Worm (Caenorhabditis elegans) whole organism, L1 larva: ENCODE results near the gene Y57A10A.4.
"Not testable (repeated sequence)": the region's sequence is repeated elsewhere in the genome, so short reads cannot be mapped to it uniquely, and the experiment has no call there.

Experiments used
- C34B4.2 ChIP-seq: sonication (generic microtip); optimal IDR thresholded peaks from 2 replicates; lab custom pipeline; 2017; ENCODE audit warnings: mild to moderate bottlenecking, missing genetic modification characterization, missing compliant biosample characterization
- F16B12.6 ChIP-seq: fragments of 150-350 bp; optimal IDR thresholded peaks from 2 replicates; lab custom pipeline; 2014; ENCODE audit warnings: missing biosample characterization, missing genetic modification characterization
- Y116A8C.19 ChIP-seq: sonication (generic microtip); optimal IDR thresholded peaks from 2 replicates; lab custom pipeline; 2016; ENCODE audit warnings: missing compliant biosample characterization, missing genetic modification characterization, borderline replicate concordance
- ama-1 ChIP-seq: fragments of 150-350 bp; optimal IDR thresholded peaks from 2 replicates; lab custom pipeline; 2014
- blmp-1 ChIP-seq: fragments of 150-350 bp; optimal IDR thresholded peaks from 2 replicates; lab custom pipeline; 2014; ENCODE audit warnings: missing biosample characterization, missing genetic modification characterization
- ceh-63 ChIP-seq: fragments of 200-800 bp; sonication (Bioruptor generic); optimal IDR thresholded peaks from 2 replicates; lab custom pipeline; 2018; ENCODE audit warnings: mild to moderate bottlenecking, missing genetic modification characterization, missing compliant biosample characterization
- ceh-8 ChIP-seq: fragments of 200-800 bp; sonication (Bioruptor generic); optimal IDR thresholded peaks from 2 replicates; lab custom pipeline; 2018; ENCODE audit warnings: mild to moderate bottlenecking, missing genetic modification characterization, moderate library complexity, missing compliant biosample characterization
- ceh-82 ChIP-seq, 3 experiments: fragments of 150-350 bp in 1 of 3; sonication (generic microtip) in 2 of 3; optimal IDR thresholded peaks; 2 replicates each; lab custom pipeline; 2014 to 2017; ENCODE audit warnings: missing biosample characterization in 3 of 3, missing genetic modification characterization in 3 of 3
- ceh-88 ChIP-seq: fragments of 200-800 bp; sonication (Bioruptor generic); IDR thresholded peaks from 2 replicates; pipeline ENCODE4 v1.3.6; 2022; ENCODE audit warnings: missing genetic modification characterization, missing compliant biosample characterization
- ceh-90 ChIP-seq: sonication (generic microtip); optimal IDR thresholded peaks from 2 replicates; lab custom pipeline; 2016; ENCODE audit warnings: missing genetic modification characterization, missing compliant biosample characterization
- efl-1 ChIP-seq, 4 experiments: fragments of 150-350 bp; optimal IDR thresholded peaks in 3 of 4; peaks in 1 of 4; 1 replicate in 1 of 4; 2 replicates in 3 of 4; lab custom pipeline; 2014; ENCODE audit warnings: missing biosample characterization in 2 of 4, missing genetic modification characterization in 2 of 4, missing genetic modification reagents in 2 of 4
- efl-3 ChIP-seq: fragments of 200-800 bp; sonication (Bioruptor generic); optimal IDR thresholded peaks from 2 replicates; lab custom pipeline; 2018; ENCODE audit warnings: mild to moderate bottlenecking, missing genetic modification characterization, missing compliant biosample characterization
- elt-2 ChIP-seq: sonication (generic microtip); optimal IDR thresholded peaks from 2 replicates; lab custom pipeline; 2016; ENCODE audit warnings: missing genetic modification characterization, mild to moderate bottlenecking, inconsistent platforms, missing compliant biosample characterization, missing genetic modification reagents
- hlh-17 ChIP-seq: fragments of 200-800 bp; sonication (Bioruptor generic); optimal IDR thresholded peaks from 2 replicates; lab custom pipeline; 2018; ENCODE audit warnings: missing genetic modification characterization, mild to moderate bottlenecking, missing compliant biosample characterization, moderate library complexity, borderline replicate concordance
- hlh-4 ChIP-seq: sonication (generic microtip); optimal IDR thresholded peaks from 2 replicates; lab custom pipeline; 2016; ENCODE audit warnings: mild to moderate bottlenecking, missing genetic modification characterization, missing compliant biosample characterization
- irx-1 ChIP-seq: sonication (generic microtip); optimal IDR thresholded peaks from 2 replicates; lab custom pipeline; 2016; ENCODE audit warnings: missing genetic modification characterization, missing compliant biosample characterization
- jun-1 ChIP-seq: fragments of 150-350 bp; optimal IDR thresholded peaks from 2 replicates; lab custom pipeline; 2014; ENCODE audit warnings: missing biosample characterization, missing genetic modification reagents, missing genetic modification characterization
- lin-13 ChIP-seq: fragments of 150-350 bp; optimal IDR thresholded peaks from 2 replicates; lab custom pipeline; 2014; ENCODE audit warnings: missing biosample characterization, missing genetic modification reagents, missing genetic modification characterization
- lin-14 ChIP-seq: fragments of 200-800 bp; sonication (Bioruptor generic); optimal IDR thresholded peaks from 2 replicates; lab custom pipeline; 2018; ENCODE audit warnings: mild to moderate bottlenecking, missing genetic modification characterization, moderate library complexity, missing compliant biosample characterization
- lin-35 ChIP-seq, 2 experiments: fragments of 150-350 bp; optimal IDR thresholded peaks; 2 replicates each; lab custom pipeline; 2014; ENCODE audit warnings: missing biosample characterization in 2 of 2, missing genetic modification characterization in 2 of 2, missing genetic modification reagents in 2 of 2
- lin-39 ChIP-seq: fragments of 150-350 bp; optimal IDR thresholded peaks from 2 replicates; lab custom pipeline; 2014; ENCODE audit warnings: missing biosample characterization, missing genetic modification reagents, missing genetic modification characterization
- lsy-2 ChIP-seq, 2 experiments: fragments of 150-350 bp; optimal IDR thresholded peaks; 2 replicates each; lab custom pipeline; 2014; ENCODE audit warnings: missing biosample characterization in 2 of 2, missing genetic modification characterization in 2 of 2
- nhr-20 ChIP-seq: sonication (generic microtip); optimal IDR thresholded peaks from 2 replicates; lab custom pipeline; 2016; ENCODE audit warnings: mild to moderate bottlenecking, missing genetic modification characterization, missing compliant biosample characterization
- nhr-237 ChIP-seq: fragments of 150-350 bp; optimal IDR thresholded peaks from 2 replicates; lab custom pipeline; 2014; ENCODE audit warnings: missing biosample characterization, missing genetic modification characterization
- nhr-28 ChIP-seq: fragments of 150-350 bp; optimal IDR thresholded peaks from 2 replicates; lab custom pipeline; 2014; ENCODE audit warnings: missing biosample characterization, missing genetic modification characterization
- nhr-76 ChIP-seq: sonication (generic microtip); optimal IDR thresholded peaks from 2 replicates; lab custom pipeline; 2017; ENCODE audit warnings: missing biosample characterization, missing genetic modification characterization
- nhr-77 ChIP-seq: fragments of 150-350 bp; optimal IDR thresholded peaks from 2 replicates; lab custom pipeline; 2014; ENCODE audit warnings: missing biosample characterization, missing genetic modification characterization
- pag-3 ChIP-seq: sonication (generic microtip); optimal IDR thresholded peaks from 2 replicates; lab custom pipeline; 2017; ENCODE audit warnings: missing genetic modification characterization, mild to moderate bottlenecking, missing compliant biosample characterization, antibody characterized with exemption, borderline replicate concordance; ENCODE audit not compliant: insufficient read depth
- pax-3 ChIP-seq: fragments of 200-800 bp; sonication (Bioruptor generic); optimal IDR thresholded peaks from 2 replicates; lab custom pipeline; 2018; ENCODE audit warnings: mild to moderate bottlenecking, missing genetic modification characterization, moderate library complexity, missing compliant biosample characterization
- snpc-4 ChIP-seq: fragments of 150-350 bp; optimal IDR thresholded peaks from 2 replicates; lab custom pipeline; 2014; ENCODE audit warnings: missing biosample characterization, missing genetic modification characterization
- unc-62 ChIP-seq: fragments of 150-350 bp; optimal IDR thresholded peaks from 2 replicates; lab custom pipeline; 2014; ENCODE audit warnings: missing biosample characterization, missing genetic modification reagents, missing genetic modification characterization
- unc-86 ChIP-seq: sonication (generic microtip); optimal IDR thresholded peaks from 2 replicates; lab custom pipeline; 2016; ENCODE audit warnings: missing genetic modification characterization, missing compliant biosample characterization
- zip-4 ChIP-seq: fragments of 200-800 bp; sonication (Bioruptor generic); optimal IDR thresholded peaks from 2 replicates; lab custom pipeline; 2018; ENCODE audit warnings: mild to moderate bottlenecking, missing genetic modification characterization, moderate library complexity, missing compliant biosample characterization

Gene Y57A10A.4

ce11 chrII:12137983-12138382 lies 13.8 kb upstream of the Y57A10A.4 start:
- TF ChIP-seq lin-39 (tag; lab: Kevin White, UChicago) (no peak), irx-1 (tag; lab: Kevin White, UChicago) (no peak), lin-13 (GFP tag; lab: Kevin White, UChicago) (no peak), blmp-1 (tag; lab: Kevin White, UChicago) (no peak), snpc-4 (tag; lab: Kevin White, UChicago) (no peak), nhr-20 (tag; lab: Kevin White, UChicago) (no peak), unc-86 (tag; lab: Kevin White, UChicago) (no peak), unc-62 (GFP tag; lab: Kevin White, UChicago) (no peak), zip-4 (GFP tag; lab: Kevin White, UChicago) (no peak), ceh-90 (tag; lab: Kevin White, UChicago) (no peak), ceh-82 (tag; optimal IDR thresholded peaks at IDR 0.05; lab: Kevin White, UChicago) (no peak)

DNA sequence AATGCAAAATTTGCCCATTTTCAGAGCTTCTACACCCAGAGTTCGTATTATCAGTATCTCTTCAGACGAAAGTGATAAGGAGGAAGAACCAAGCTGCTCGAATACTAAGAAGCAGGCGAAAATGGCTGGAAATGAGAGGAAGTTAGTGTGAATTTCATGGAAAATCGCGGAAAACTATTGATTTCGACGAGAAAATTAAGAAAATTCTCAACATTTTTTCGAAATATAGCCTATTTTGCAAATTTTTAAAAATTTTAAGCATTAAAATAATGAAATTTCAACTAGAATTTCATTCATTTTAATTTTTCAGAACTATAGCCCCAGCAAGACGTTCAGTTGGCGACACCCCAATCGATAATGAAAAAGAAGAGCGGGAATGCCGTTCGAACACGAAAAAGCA lies 8.2 kb upstream of the Y57A10A.4 start:
- TF ChIP-seq irx-1 (tag; lab: Kevin White, UChicago): no peak

ce11 chrII:12147331-12147730 lies 4.4 kb upstream of the Y57A10A.4 start, which contains the start of gene Y57A10A.2:
Gene Y57A10A.2, plus strand, starts transcription at chrII:12147631.
- TF ChIP-seq elt-2 (tag; lab: Kevin White, UChicago): no peak
- TF ChIP-seq unc-86 (tag; lab: Kevin White, UChicago): no peak
- TF ChIP-seq lin-14 (GFP tag; lab: Kevin White, UChicago): no peak
- TF ChIP-seq irx-1 (tag; lab: Kevin White, UChicago): no peak
- no peak for TF ChIP-seq F16B12.6
- TF ChIP-seq lsy-2 (tag; optimal IDR thresholded peaks at IDR 0.05; lab: Kevin White, UChicago): no peak
- no peak for TF ChIP-seq hlh-17 (GFP tag; lab: Kevin White, UChicago)
- TF ChIP-seq ceh-90 (tag; lab: Kevin White, UChicago): no peak
- no peak for TF ChIP-seq nhr-28 (tag; lab: Kevin White, UChicago)
- no peak for TF ChIP-seq ama-1 (lab: Kevin White, UChicago)
- TF ChIP-seq C34B4.2 (tag; lab: Kevin White, UChicago): no peak
- TF ChIP-seq pax-3: no peak
- no peak for TF ChIP-seq Y116A8C.19 (tag; lab: Kevin White, UChicago)
- TF ChIP-seq jun-1 (tag; lab: Kevin White, UChicago): no peak
- TF ChIP-seq efl-3 (GFP tag; lab: Kevin White, UChicago): no peak
- TF ChIP-seq nhr-237 (tag; lab: Kevin White, UChicago): no peak
- no peak for TF ChIP-seq unc-62 (GFP tag; lab: Kevin White, UChicago)
- no peak for TF ChIP-seq hlh-4
- no peak for TF ChIP-seq nhr-77 (tag; lab: Kevin White, UChicago)

DNA sequence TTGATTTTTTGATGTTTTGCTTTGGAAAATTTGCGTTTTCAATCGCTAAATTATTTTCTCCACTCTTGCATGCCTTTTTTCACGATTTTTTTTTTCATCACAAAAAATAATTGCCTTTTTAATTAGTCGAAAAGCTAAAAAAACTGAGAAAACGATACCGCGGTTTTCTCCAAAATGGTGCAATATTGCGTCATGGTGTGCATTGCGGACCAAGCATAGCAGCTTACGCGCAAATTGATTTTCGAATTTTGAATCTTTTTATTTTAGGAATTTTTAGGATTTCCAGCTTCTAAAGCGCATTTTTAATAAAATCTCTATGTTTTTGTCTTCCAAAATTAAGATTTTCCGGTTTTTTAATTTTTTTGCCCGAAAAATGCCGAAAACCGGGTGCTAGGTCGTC lies 1.5 kb upstream of the Y57A10A.4 start:
- peak in 1 of 2 experiments; percentile 62 for TF ChIP-seq efl-1 (optimal IDR thresholded peaks at IDR 0.05; lab: Kevin White, UChicago)
- no peak for TF ChIP-seq efl-1 (GFP tag; optimal IDR thresholded peaks at IDR 0.05 in 1 of 2; lab: Kevin White, UChicago)
- TF ChIP-seq nhr-76: no peak
- no peak for TF ChIP-seq ceh-88 (GFP tag; lab: Robert Waterston, UW)
- no peak for TF ChIP-seq ceh-63 (GFP tag; lab: Kevin White, UChicago)

- not testable (repeated sequence) for TF ChIP-seq pag-3; lin-35 (GFP tag; optimal IDR thresholded peaks at IDR 0.05; lab: Kevin White, UChicago); ceh-8
Observed at ce11 chrII:12154186-12154585, 2.4 kb downstream of the Y57A10A.4 start, which contains the start of gene Y57A10A.5. Gene Y57A10A.5, plus strand, starts transcription at chrII:12154486.
